Fruit fly (Drosophila melanogaster) S2 (cell line): ENCODE data around the gene Amacr.

ENCODE experiments used
- CG8478 ChIP-seq: fragments of >200 bp; optimal IDR thresholded peaks from 2 replicates; lab custom pipeline; 2018
- CTCF ChIP-seq, 2 experiments: fragments of >200 bp; optimal IDR thresholded peaks; 2 replicates each; lab custom pipeline; 2018

dm6 chr2L:20773453-20774054 is 21.4 kb upstream of the Amacr start:
- TF ChIP-seq CG8478 (lab: Kevin White, UChicago) (no peak), CTCF (optimal IDR thresholded peaks at IDR 0.05; lab: Kevin White, UChicago) (no peak)
